Worm (Caenorhabditis elegans): ENCODE data around the gene clec-227.

- TF ChIP-seq nhr-11 (tag; optimal IDR thresholded peaks at IDR 0.05): no peak
- TF ChIP-seq egl-27 (tag; optimal IDR thresholded peaks at IDR 0.05): no peak
- no peak for TF ChIP-seq nhr-77 (tag; optimal IDR thresholded peaks at IDR 0.05)
- no peak for TF ChIP-seq lin-13 (GFP tag; optimal IDR thresholded peaks at IDR 0.05)
Observed at ce11 chrV:14493665-14494064, 21.3 kb downstream of the clec-227 start.

All from whole organism, L2 larva.